Worm (Caenorhabditis elegans) whole organism, L3 larva: ENCODE results near the gene sre-41.

Source experiments
- R02D3.7 ChIP-seq: fragments of 150-350 bp; optimal IDR thresholded peaks from 2 replicates; lab custom pipeline; 2014; ENCODE audit warnings: missing biosample characterization, missing genetic modification characterization
- ama-1 ChIP-seq: fragments of 150-350 bp; optimal IDR thresholded peaks from 2 replicates; lab custom pipeline; 2018
- ceh-16 ChIP-seq: sonication (generic microtip); optimal IDR thresholded peaks from 2 replicates; lab custom pipeline; 2017; ENCODE audit warnings: missing biosample characterization, missing genetic modification characterization
- ceh-28 ChIP-seq: fragments of 150-350 bp; optimal IDR thresholded peaks from 2 replicates; lab custom pipeline; 2014; ENCODE audit warnings: missing biosample characterization, missing genetic modification reagents, missing genetic modification characterization
- ceh-9 ChIP-seq: sonication (generic microtip); optimal IDR thresholded peaks from 2 replicates; lab custom pipeline; 2018; ENCODE audit warnings: missing biosample characterization, missing genetic modification characterization
- egl-27 ChIP-seq: sonication (generic microtip); optimal IDR thresholded peaks from 4 replicates; lab custom pipeline; 2017; ENCODE audit warnings: missing biosample characterization, missing genetic modification reagents, missing genetic modification characterization
- egl-5 ChIP-seq: fragments of 150-350 bp; optimal IDR thresholded peaks from 2 replicates; lab custom pipeline; 2017; ENCODE audit warnings: missing biosample characterization, missing genetic modification reagents, missing genetic modification characterization, inconsistent platforms
- elt-1 ChIP-seq: fragments of 150-350 bp; optimal IDR thresholded peaks from 2 replicates; lab custom pipeline; 2014; ENCODE audit warnings: missing biosample characterization, missing genetic modification characterization
- elt-2 ChIP-seq: sonication (generic microtip); optimal IDR thresholded peaks from 2 replicates; lab custom pipeline; 2016; ENCODE audit warnings: missing genetic modification reagents, mild to moderate bottlenecking, missing genetic modification characterization, missing compliant biosample characterization
- elt-3 ChIP-seq, 3 experiments: fragments of 150-350 bp in 1 of 3; sonication (generic microtip) in 2 of 3; optimal IDR thresholded peaks; 2 replicates in 2 of 3; 4 replicates in 1 of 3; lab custom pipeline; 2014 to 2017; ENCODE audit warnings: missing biosample characterization in 3 of 3, missing genetic modification characterization in 3 of 3
- eor-1 ChIP-seq, 2 experiments: fragments of 150-350 bp; optimal IDR thresholded peaks; 2 replicates each; lab custom pipeline; 2014 to 2018; ENCODE audit warnings: missing biosample characterization in 2 of 2, missing genetic modification characterization in 2 of 2
- fkh-10 ChIP-seq: sonication (generic microtip); optimal IDR thresholded peaks from 2 replicates; lab custom pipeline; 2017; ENCODE audit warnings: missing biosample characterization, missing genetic modification reagents, missing genetic modification characterization
- fkh-2 ChIP-seq: fragments of 150-350 bp; optimal IDR thresholded peaks from 2 replicates; lab custom pipeline; 2014; ENCODE audit warnings: missing biosample characterization, missing genetic modification reagents, missing genetic modification characterization
- fos-1 ChIP-seq: fragments of 150-350 bp; optimal IDR thresholded peaks from 2 replicates; lab custom pipeline; 2014; ENCODE audit warnings: missing biosample characterization, missing genetic modification characterization
- jun-1 ChIP-seq: fragments of 150-350 bp; optimal IDR thresholded peaks from 2 replicates; lab custom pipeline; 2014; ENCODE audit warnings: missing biosample characterization, missing genetic modification reagents, missing genetic modification characterization
- lin-39 ChIP-seq: fragments of 150-350 bp; optimal IDR thresholded peaks from 2 replicates; lab custom pipeline; 2018; ENCODE audit warnings: missing biosample characterization, missing genetic modification reagents, missing genetic modification characterization
- mdl-1 ChIP-seq: fragments of 150-350 bp; optimal IDR thresholded peaks from 2 replicates; lab custom pipeline; 2014; ENCODE audit warnings: missing biosample characterization, missing genetic modification characterization
- mml-1 ChIP-seq: fragments of 150-350 bp; sonication (generic microtip); optimal IDR thresholded peaks from 3 replicates; lab custom pipeline; 2014; ENCODE audit warnings: missing biosample characterization, missing genetic modification characterization
- nhr-11 ChIP-seq: fragments of 150-350 bp; optimal IDR thresholded peaks from 2 replicates; lab custom pipeline; 2014; ENCODE audit warnings: missing biosample characterization, missing genetic modification characterization
- nhr-237 ChIP-seq: fragments of 150-350 bp; optimal IDR thresholded peaks from 2 replicates; lab custom pipeline; 2014; ENCODE audit warnings: missing biosample characterization, missing genetic modification characterization
- nhr-25 ChIP-seq: sonication (generic microtip); optimal IDR thresholded peaks from 2 replicates; lab custom pipeline; 2017; ENCODE audit warnings: missing biosample characterization, missing genetic modification characterization
- nhr-67 ChIP-seq: fragments of 150-350 bp; optimal IDR thresholded peaks from 2 replicates; lab custom pipeline; 2014; ENCODE audit warnings: missing biosample characterization, missing genetic modification characterization
- nhr-77 ChIP-seq: fragments of 150-350 bp; optimal IDR thresholded peaks from 2 replicates; lab custom pipeline; 2014; ENCODE audit warnings: missing biosample characterization, missing genetic modification characterization
- pha-4 ChIP-seq: fragments of 150-350 bp; optimal IDR thresholded peaks from 2 replicates; lab custom pipeline; 2014; ENCODE audit warnings: missing biosample characterization, missing genetic modification reagents, missing genetic modification characterization
- pqm-1 ChIP-seq: fragments of 150-350 bp; optimal IDR thresholded peaks from 2 replicates; lab custom pipeline; 2017; ENCODE audit warnings: missing biosample characterization, missing genetic modification characterization, inconsistent platforms
- skn-1 ChIP-seq: fragments of 150-350 bp; optimal IDR thresholded peaks from 2 replicates; lab custom pipeline; 2014; ENCODE audit warnings: missing biosample characterization, missing genetic modification characterization
- snpc-4 ChIP-seq: fragments of 150-350 bp; optimal IDR thresholded peaks from 2 replicates; lab custom pipeline; 2014; ENCODE audit warnings: missing biosample characterization, missing genetic modification characterization
- tbx-2 ChIP-seq: sonication (generic microtip); optimal IDR thresholded peaks from 2 replicates; lab custom pipeline; 2016; ENCODE audit warnings: mild to moderate bottlenecking, missing genetic modification characterization, missing compliant biosample characterization
- unc-39 ChIP-seq: sonication (generic microtip); optimal IDR thresholded peaks from 4 replicates; lab custom pipeline; 2017; ENCODE audit warnings: missing biosample characterization, missing genetic modification characterization
- unc-62 ChIP-seq: fragments of 150-350 bp; sonication (generic microtip); optimal IDR thresholded peaks from 4 replicates; lab custom pipeline; 2014; ENCODE audit warnings: missing biosample characterization, missing genetic modification reagents, missing genetic modification characterization
- zag-1 ChIP-seq: fragments of 150-350 bp; optimal IDR thresholded peaks from 2 replicates; lab custom pipeline; 2014; ENCODE audit warnings: missing biosample characterization, missing genetic modification characterization
- ztf-11 ChIP-seq: fragments of 150-350 bp; optimal IDR thresholded peaks from 2 replicates; lab custom pipeline; 2014; ENCODE audit warnings: missing biosample characterization, missing genetic modification characterization

sre-41 gene

ce11 chrII:12387487-12387886 is 593 bp upstream of the sre-41 start:
- TF ChIP-seq elt-1 (no peak), ama-1 (no peak)

- no peak for TF ChIP-seq elt-1
- TF ChIP-seq fkh-2 = no peak
- TF ChIP-seq mdl-1 = no peak
- TF ChIP-seq nhr-11 (tag; lab: Kevin White, UChicago) = no peak
- no peak for TF ChIP-seq elt-3 (tag; optimal IDR thresholded peaks at IDR 0.05; lab: Kevin White, UChicago)
- no peak for TF ChIP-seq unc-62 (GFP tag; lab: Kevin White, UChicago)
- TF ChIP-seq nhr-67 (tag; lab: Kevin White, UChicago) = no peak
- no peak for TF ChIP-seq egl-5 (tag; lab: Kevin White, UChicago)
- TF ChIP-seq R02D3.7 (tag; lab: Kevin White, UChicago) = no peak
- no peak for TF ChIP-seq nhr-77
- TF ChIP-seq fos-1 (tag; lab: Kevin White, UChicago) = no peak
Observed at ce11 chrII:12389783-12390182, 1.7 kb downstream of the sre-41 start, which contains the start of gene Y57A10B.6. Y57A10B.6 (plus strand) TSS chrII:12390083.

- TF ChIP-seq elt-1 (no peak), nhr-77 (no peak), ceh-9 (tag; lab: Kevin White, UChicago) (no peak), egl-5 (tag; lab: Kevin White, UChicago) (no peak), ama-1 (no peak), nhr-25 (no peak)
Observed at ce11 chrII:12393690-12394089, 5.6 kb downstream of the sre-41 start, which contains the start of gene Y57A10B.7. Y57A10B.7 (minus strand) TSS chrII:12393790.

ce11 chrII:12394138-12394537 is 6.1 kb downstream of the sre-41 start:
- TF ChIP-seq elt-2 (tag; lab: Kevin White, UChicago) (no peak), ceh-16 (no peak), skn-1 (no peak), ceh-28 (peak; percentile 91)

- TF ChIP-seq lin-39 (tag; lab: Kevin White, UChicago) (no peak), egl-27 (no peak), ceh-28 (no peak), nhr-25 (no peak), elt-3 (tag; optimal IDR thresholded peaks at IDR 0.05; lab: Kevin White, UChicago) (no peak), R02D3.7 (tag; lab: Kevin White, UChicago) (no peak), nhr-67 (tag; lab: Kevin White, UChicago) (no peak), jun-1 (tag; lab: Kevin White, UChicago) (no peak), ceh-16 (no peak), unc-62 (GFP tag; lab: Kevin White, UChicago) (no peak), tbx-2 (no peak), eor-1 (tag; optimal IDR thresholded peaks at IDR 0.05; lab: Kevin White, UChicago) (no peak), snpc-4 (no peak), skn-1 (no peak), ama-1 (no peak), elt-2 (tag; lab: Kevin White, UChicago) (no peak), pha-4 (no peak), ceh-9 (tag; lab: Kevin White, UChicago) (no peak), fkh-10 (GFP tag; lab: Kevin White, UChicago) (no peak), nhr-77 (no peak)
Observed at ce11 chrII:12397656-12398055, 9.6 kb downstream of the sre-41 start, which contains the start of gene F57G9.7. F57G9.7 (minus strand) TSS chrII:12397756.

- no peak for TF ChIP-seq unc-39 (tag; lab: Kevin White, UChicago)
- no peak for TF ChIP-seq ztf-11 (tag; lab: Kevin White, UChicago)
- no peak for TF ChIP-seq jun-1 (tag; lab: Kevin White, UChicago)
- no peak for TF ChIP-seq pha-4
- TF ChIP-seq elt-3 (tag; optimal IDR thresholded peaks at IDR 0.05; lab: Kevin White, UChicago) = no peak
- no peak for TF ChIP-seq skn-1
- TF ChIP-seq ceh-9 (tag; lab: Kevin White, UChicago) = no peak
- no peak for TF ChIP-seq egl-27
- no peak for TF ChIP-seq pqm-1
- TF ChIP-seq nhr-237 (tag; lab: Kevin White, UChicago) = no peak
- no peak for TF ChIP-seq zag-1
- no peak for TF ChIP-seq mml-1 (tag; lab: Kevin White, UChicago)
Observed at ce11 chrII:12401791-12402190, 13.7 kb downstream of the sre-41 start, which contains the start of gene sre-29. sre-29 (minus strand) TSS chrII:12401891.
